Fruit fly (Drosophila melanogaster) whole organism, embryonic: Measurements from ENCODE around the gene CG32066.

ENCODE experiments used
- Adf1 ChIP-seq: fragments of 200-800 bp; sonication (Bioruptor generic); IDR thresholded peaks from 2 replicates; pipeline ENCODE4 v1.3.6; 2022; ENCODE audit warnings: missing biosample characterization, missing genetic modification characterization
- C15 ChIP-seq: fragments of 200-800 bp; sonication (Bioruptor generic); IDR thresholded peaks from 3 replicates; pipeline ENCODE4 v1.3.6; 2022; ENCODE audit warnings: missing biosample characterization, missing genetic modification characterization
- CG10462 ChIP-seq: fragments of 200-800 bp; sonication (Bioruptor generic); optimal IDR thresholded peaks from 2 replicates; lab custom pipeline; 2016; ENCODE audit warnings: missing biosample characterization, missing genetic modification characterization
- CG10654 ChIP-seq: fragments of 200-800 bp; sonication (Bioruptor generic); optimal IDR thresholded peaks from 2 replicates; lab custom pipeline; 2016; ENCODE audit warnings: missing biosample characterization, missing genetic modification characterization
- CG11696 ChIP-seq: fragments of 200-800 bp; sonication (Bioruptor generic); IDR thresholded peaks from 2 replicates; pipeline ENCODE4 v1.3.6; 2022; ENCODE audit warnings: missing biosample characterization, missing genetic modification characterization
- CG12219 ChIP-seq: fragments of 200-800 bp; sonication (Bioruptor generic); optimal IDR thresholded peaks from 3 replicates; lab custom pipeline; 2018; ENCODE audit warnings: missing biosample characterization, mild to moderate bottlenecking, missing genetic modification characterization
- CG13296 ChIP-seq: fragments of 200-800 bp; sonication (Bioruptor generic); optimal IDR thresholded peaks from 3 replicates; lab custom pipeline; 2018; ENCODE audit warnings: missing biosample characterization, mild to moderate bottlenecking, missing genetic modification characterization
- CG13624 ChIP-seq: fragments of 200-800 bp; sonication (Bioruptor generic); optimal IDR thresholded peaks from 2 replicates; lab custom pipeline; 2016; ENCODE audit warnings: missing biosample characterization, missing genetic modification characterization
- CG13894 ChIP-seq: fragments of 200-800 bp; sonication (Bioruptor generic); optimal IDR thresholded peaks from 3 replicates; lab custom pipeline; 2018; ENCODE audit warnings: missing biosample characterization, mild to moderate bottlenecking, missing genetic modification characterization, moderate library complexity
- CG14014 ChIP-seq: fragments of 200-800 bp; sonication (Bioruptor generic); IDR thresholded peaks from 2 replicates; pipeline ENCODE4 v1.3.6; 2022; ENCODE audit warnings: missing biosample characterization, missing genetic modification characterization
- CG14860 ChIP-seq: fragments of 200-800 bp; sonication (Bioruptor generic); IDR thresholded peaks from 3 replicates; pipeline ENCODE4 v1.3.6; 2022; ENCODE audit warnings: missing biosample characterization, missing genetic modification characterization; ENCODE audit not compliant: partially characterized antibody
- CG17385 ChIP-seq: fragments of 200-800 bp; sonication (Bioruptor generic); optimal IDR thresholded peaks from 3 replicates; lab custom pipeline; 2018; ENCODE audit warnings: missing biosample characterization, mild to moderate bottlenecking, missing genetic modification characterization
- CG17912 ChIP-seq: fragments of 200-800 bp; sonication (Bioruptor generic); optimal IDR thresholded peaks from 2 replicates; lab custom pipeline; 2018; ENCODE audit warnings: missing biosample characterization, mild to moderate bottlenecking, missing genetic modification characterization
- CG2199 ChIP-seq: fragments of 200-800 bp; sonication (Bioruptor generic); IDR thresholded peaks from 3 replicates; pipeline ENCODE4 v1.3.6; 2022; ENCODE audit warnings: missing biosample characterization, missing genetic modification characterization
- CG3281 ChIP-seq: fragments of 200-800 bp; sonication (Bioruptor generic); optimal IDR thresholded peaks from 3 replicates; lab custom pipeline; 2017; ENCODE audit warnings: missing biosample characterization, mild to moderate bottlenecking, missing genetic modification characterization
- CG3726 ChIP-seq: fragments of 200-800 bp; sonication (Bioruptor generic); IDR thresholded peaks from 3 replicates; pipeline ENCODE4, ENCODE4 v1.3.6; 2022; ENCODE audit warnings: missing biosample characterization, missing genetic modification characterization
- CG6175 ChIP-seq: fragments of 200-800 bp; sonication (Bioruptor generic); IDR thresholded peaks from 3 replicates; pipeline ENCODE4 v1.3.6; 2022; ENCODE audit warnings: missing biosample characterization, missing genetic modification characterization
- CG7372 ChIP-seq: fragments of 200-800 bp; sonication (Bioruptor generic); IDR thresholded peaks from 2 replicates; pipeline ENCODE4 v1.3.6; 2022; ENCODE audit warnings: missing biosample characterization, missing genetic modification characterization
- CG7987 ChIP-seq: fragments of 200-800 bp; sonication (Bioruptor generic); optimal IDR thresholded peaks from 2 replicates; lab custom pipeline; 2018; ENCODE audit warnings: missing biosample characterization, mild to moderate bottlenecking, missing genetic modification characterization, moderate library complexity
- CG9215 ChIP-seq: fragments of 200-800 bp; sonication (Bioruptor generic); IDR thresholded peaks from 2 replicates; pipeline ENCODE4 v1.3.6; 2022; ENCODE audit warnings: missing biosample characterization, missing genetic modification characterization
- Camta ChIP-seq: fragments of 200-800 bp; sonication (Bioruptor generic); optimal IDR thresholded peaks from 2 replicates; lab custom pipeline; 2016; ENCODE audit warnings: missing biosample characterization, missing genetic modification characterization
- CoRest ChIP-seq: fragments of 200-800 bp; sonication (Bioruptor generic); optimal IDR thresholded peaks from 3 replicates; lab custom pipeline; 2018; ENCODE audit warnings: missing biosample characterization, mild to moderate bottlenecking, missing genetic modification characterization, moderate library complexity
- CrebB ChIP-seq: fragments of 200-800 bp; sonication (Bioruptor generic); optimal IDR thresholded peaks from 3 replicates; lab custom pipeline; 2018; ENCODE audit warnings: missing biosample characterization, mild to moderate bottlenecking, missing genetic modification characterization
- Dip3 ChIP-seq: fragments of 200-800 bp; sonication (Bioruptor generic); optimal IDR thresholded peaks from 3 replicates; lab custom pipeline; 2016; ENCODE audit warnings: missing biosample characterization, missing genetic modification characterization
- Ets97D ChIP-seq: fragments of 200-800 bp; sonication (Bioruptor generic); optimal IDR thresholded peaks from 3 replicates; lab custom pipeline; 2016; ENCODE audit warnings: missing biosample characterization, missing genetic modification characterization
- HLHmδ ChIP-seq: fragments of 200-800 bp; sonication (Bioruptor generic); optimal IDR thresholded peaks from 2 replicates; lab custom pipeline; 2018; ENCODE audit warnings: missing biosample characterization, mild to moderate bottlenecking, missing genetic modification characterization, moderate library complexity
- Lhr ChIP-seq: fragments of 200-800 bp; sonication (Bioruptor generic); optimal IDR thresholded peaks from 3 replicates; lab custom pipeline; 2017; ENCODE audit warnings: mild to moderate bottlenecking, missing biosample characterization, missing genetic modification reagents, missing genetic modification characterization
- Lim3 ChIP-seq: fragments of 200-800 bp; sonication (Bioruptor generic); IDR thresholded peaks from 2 replicates; pipeline ENCODE4 v1.3.6; 2022; ENCODE audit warnings: missing biosample characterization, missing genetic modification characterization
- MBD-R2 ChIP-seq: fragments of 200-800 bp; sonication (Bioruptor generic); IDR thresholded peaks from 2 replicates; pipeline ENCODE4 v1.3.6; 2022; ENCODE audit warnings: missing biosample characterization, missing genetic modification characterization
- Myb ChIP-seq: fragments of 200-800 bp; sonication (Bioruptor generic); optimal IDR thresholded peaks from 2 replicates; lab custom pipeline; 2016; ENCODE audit warnings: missing biosample characterization, missing genetic modification characterization
- Optix ChIP-seq: fragments of 200-800 bp; sonication (Bioruptor generic); IDR thresholded peaks from 3 replicates; pipeline ENCODE4 v1.3.6; 2022; ENCODE audit warnings: missing biosample characterization, missing genetic modification characterization
- Side ChIP-seq: fragments of 200-800 bp; sonication (Bioruptor generic); optimal IDR thresholded peaks from 2 replicates; lab custom pipeline; 2016; ENCODE audit warnings: missing biosample characterization, missing genetic modification characterization
- Trl ChIP-seq, 3 experiments: fragments of >200 bp in 2 of 3; fragments of 200-800 bp in 1 of 3; sonication (Bioruptor generic) in 1 of 3; optimal IDR thresholded peaks; 2 replicates in 1 of 3; 3 replicates in 2 of 3; lab custom pipeline; 2016 to 2017; ENCODE audit warnings: missing biosample characterization in 1 of 3, missing genetic modification characterization in 1 of 3
- Xrp1 ChIP-seq: fragments of 200-800 bp; sonication (Bioruptor generic); IDR thresholded peaks from 2 replicates; pipeline ENCODE4 v1.3.6; 2022; ENCODE audit warnings: missing biosample characterization, missing genetic modification characterization
- ab ChIP-seq: fragments of 200-800 bp; sonication (Bioruptor generic); optimal IDR thresholded peaks from 2 replicates; lab custom pipeline; 2016; ENCODE audit warnings: missing biosample characterization, missing genetic modification characterization
- amos ChIP-seq: fragments of 200-800 bp; sonication (Bioruptor generic); IDR thresholded peaks from 2 replicates; pipeline ENCODE4 v1.3.6; 2022; ENCODE audit warnings: missing biosample characterization, missing genetic modification characterization; ENCODE audit not compliant: partially characterized antibody
- bbx ChIP-seq: fragments of 200-800 bp; sonication (Bioruptor generic); IDR thresholded peaks from 2 replicates; pipeline ENCODE4 v1.3.6; 2022; ENCODE audit warnings: missing biosample characterization, missing genetic modification characterization; ENCODE audit not compliant: partially characterized antibody
- chinmo ChIP-seq: fragments of 200-800 bp; sonication (Bioruptor generic); IDR thresholded peaks from 4 replicates; pipeline ENCODE4 v1.3.6; 2022; ENCODE audit warnings: missing biosample characterization, missing genetic modification characterization; ENCODE audit not compliant: partially characterized antibody
- cwo ChIP-seq: fragments of 200-800 bp; sonication (Bioruptor generic); optimal IDR thresholded peaks from 3 replicates; lab custom pipeline; 2017; ENCODE audit warnings: missing biosample characterization, missing genetic modification characterization, mild to moderate bottlenecking, moderate library complexity, missing genetic modification reagents
- gfzf ChIP-seq: fragments of 200-800 bp; sonication (Bioruptor generic); optimal IDR thresholded peaks from 2 replicates; lab custom pipeline; 2016; ENCODE audit warnings: missing biosample characterization, mild to moderate bottlenecking, missing genetic modification characterization, moderate library complexity
- her ChIP-seq: fragments of 200-800 bp; sonication (Bioruptor generic); optimal IDR thresholded peaks from 2 replicates; lab custom pipeline; 2016; ENCODE audit warnings: missing biosample characterization, missing genetic modification characterization
- ind ChIP-seq: fragments of 200-800 bp; sonication (Bioruptor generic); optimal IDR thresholded peaks from 3 replicates; lab custom pipeline; 2016; ENCODE audit warnings: missing biosample characterization, missing genetic modification characterization
- pita ChIP-seq: fragments of 200-800 bp; sonication (Bioruptor generic); optimal IDR thresholded peaks from 2 replicates; lab custom pipeline; 2017; ENCODE audit warnings: missing biosample characterization, mild to moderate bottlenecking, missing genetic modification characterization
- pum ChIP-seq: fragments of 200-800 bp; sonication (Bioruptor generic); optimal IDR thresholded peaks from 2 replicates; lab custom pipeline; 2016; ENCODE audit warnings: missing biosample characterization, missing genetic modification characterization
- scrt ChIP-seq: fragments of 200-800 bp; sonication (Bioruptor generic); optimal IDR thresholded peaks from 2 replicates; lab custom pipeline; 2018; ENCODE audit warnings: missing biosample characterization, mild to moderate bottlenecking, missing genetic modification characterization, moderate library complexity
- shn ChIP-seq: fragments of 200-800 bp; sonication (Bioruptor generic); optimal IDR thresholded peaks from 3 replicates; lab custom pipeline; 2016; ENCODE audit warnings: missing biosample characterization, missing genetic modification characterization
- sisA ChIP-seq: fragments of 200-800 bp; sonication (Bioruptor generic); IDR thresholded peaks from 2 replicates; pipeline ENCODE4 v1.3.6; 2022; ENCODE audit warnings: missing biosample characterization, missing genetic modification characterization
- unc-4 ChIP-seq: fragments of 200-800 bp; sonication (Bioruptor generic); IDR thresholded peaks from 2 replicates; pipeline ENCODE4 v1.3.6; 2022; ENCODE audit warnings: missing biosample characterization, missing genetic modification characterization; ENCODE audit not compliant: partially characterized antibody
- zen ChIP-seq: fragments of 200-800 bp; sonication (Bioruptor generic); optimal IDR thresholded peaks from 3 replicates; lab custom pipeline; 2018; ENCODE audit warnings: missing biosample characterization, mild to moderate bottlenecking, missing genetic modification characterization, moderate library complexity
- zfh2 ChIP-seq: fragments of 200-800 bp; sonication (Bioruptor generic); optimal IDR thresholded peaks from 2 replicates; lab custom pipeline; 2016; ENCODE audit warnings: missing biosample characterization, missing genetic modification characterization

Gene CG32066

dm6 chr3L:10693709-10694403 lies 33.0 kb upstream of the CG32066 start, which contains the start of gene ND-13B (continued):
- TF ChIP-seq chinmo (GFP tag; lab: Robert Waterston, UW) (peak; percentile 64; the same call in 1 of the 4 replicates), CG14014 (GFP tag; lab: Robert Waterston, UW) (no peak), CG2199 (GFP tag; lab: Robert Waterston, UW) (no peak), amos (GFP tag; lab: Robert Waterston, UW) (peak; percentile 77; the same call in 1 of the 2 replicates), CG10654 (GFP tag; lab: Kevin White, UChicago) (peak; percentile 16), Myb (GFP tag; lab: Kevin White, UChicago) (peak; percentile 17), gfzf (GFP tag; lab: Kevin White, UChicago) (peak; percentile 11), Side (GFP tag; lab: Kevin White, UChicago) (peak; percentile 0), Lhr (GFP tag; lab: Kevin White, UChicago) (no peak), CG11696 (GFP tag; lab: Robert Waterston, UW) (no peak), shn (GFP tag; lab: Kevin White, UChicago) (no peak), pita (no peak), MBD-R2 (peak; percentile 88), CG14860 (GFP tag; lab: Robert Waterston, UW) (0 out of 3 replicates have a peak, but pooled peaks have one; percentile 44), C15 (no peak), CG3281 (GFP tag; lab: Kevin White, UChicago) (peak; percentile 41), CG12219 (GFP tag; lab: Kevin White, UChicago) (no peak), Camta (GFP tag; lab: Kevin White, UChicago) (no peak), CG7987 (peak; percentile 33), Dip3 (peak; percentile 10), bbx (GFP tag; lab: Robert Waterston, UW) (peak; percentile 81), her (peak; percentile 16), CG3726 (GFP tag; lab: Robert Waterston, UW) (no peak), CG13624 (peak; percentile 35), ab (no peak), ind (peak; percentile 31), sisA (GFP tag; lab: Robert Waterston, UW) (no peak), CG9215 (GFP tag; lab: Robert Waterston, UW) (no peak), unc-4 (GFP tag; lab: Robert Waterston, UW) (peak; percentile 79), CrebB (tag; lab: Kevin White, UChicago) (no peak), CG13296 (GFP tag; lab: Kevin White, UChicago) (peak; percentile 6), HLHmδ (no peak), Xrp1 (GFP tag; lab: Robert Waterston, UW) (no peak), CG10462 (GFP tag; lab: Kevin White, UChicago) (no peak), pum (GFP tag; lab: Kevin White, UChicago) (no peak), Ets97D (GFP tag; lab: Kevin White, UChicago) (peak; percentile 44), CG6175 (no peak), zfh2 (peak; percentile 47), Optix (GFP tag; lab: Robert Waterston, UW) (no peak), zen (tag; lab: Kevin White, UChicago) (no peak), Adf1 (GFP tag; lab: Robert Waterston, UW) (no peak), Lim3 (GFP tag; lab: Robert Waterston, UW) (no peak), Trl (optimal IDR thresholded peaks at IDR 0.05; lab: Kevin White, UChicago) (no peak), Trl (GFP tag; optimal IDR thresholded peaks at IDR 0.05; lab: Kevin White, UChicago) (no peak), CG17912 (GFP tag; lab: Kevin White, UChicago) (no peak), cwo (no peak), CG13894 (tag; lab: Kevin White, UChicago) (peak; percentile 24), CG17385 (GFP tag; lab: Kevin White, UChicago) (no peak), CG7372 (no peak), CoRest (tag; lab: Kevin White, UChicago) (no peak), scrt (GFP tag; lab: Kevin White, UChicago) (no peak)
